Fruit fly (Drosophila melanogaster): ENCODE results near the gene omd.

Gene omd

DNA sequence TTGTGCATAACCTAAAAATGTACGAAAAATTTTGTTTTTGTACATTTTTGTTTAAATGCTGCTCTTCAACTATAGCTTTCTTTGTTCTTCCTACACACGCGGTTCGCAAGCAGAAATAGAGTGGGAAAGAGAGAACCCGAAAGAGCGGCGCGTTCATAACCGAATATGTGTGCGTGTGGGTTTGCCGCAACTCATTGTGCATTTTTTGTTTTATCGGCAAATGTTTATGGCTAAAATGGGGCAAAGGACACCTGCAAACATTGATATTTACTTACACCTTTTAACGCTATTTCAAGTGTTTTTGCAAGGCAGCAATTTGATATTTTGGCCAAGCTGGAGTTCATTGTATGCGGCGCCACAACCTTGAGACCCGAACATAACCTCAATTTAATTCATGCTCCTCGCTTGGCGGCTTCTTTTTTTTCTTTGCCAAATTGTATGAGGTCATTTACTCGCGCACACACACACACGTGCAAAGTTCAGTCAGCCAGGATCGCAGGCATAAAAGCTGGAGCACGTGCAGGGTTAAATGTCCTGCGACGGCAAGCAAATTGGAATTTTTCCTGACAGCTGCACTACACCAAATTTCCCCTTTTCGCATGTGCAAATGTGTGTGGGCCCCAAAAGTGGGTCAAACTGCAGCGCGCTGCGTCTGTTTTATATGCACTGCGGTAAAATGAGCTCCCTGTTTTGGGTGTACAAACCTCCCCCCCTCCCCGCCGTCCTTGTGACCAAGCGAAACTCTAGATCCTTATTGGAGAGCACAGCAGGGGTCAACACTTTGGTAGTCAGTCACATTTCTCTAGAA, 39.1 kb downstream of the omd start:
- TF ChIP-seq CG42726 (GFP tag; IDR thresholded peaks at IDR 0.05; ENCODE audit: partially characterized antibody) (no peak), CG10979 (tag; optimal IDR thresholded peaks at IDR 0.05) (no peak), caup (GFP tag; optimal IDR thresholded peaks at IDR 0.05; ENCODE audit: severe bottlenecking) (no peak), onecut (GFP tag; IDR thresholded peaks at IDR 0.05) (no peak), CG11695 (GFP tag; IDR thresholded peaks at IDR 0.05) (0 out of 3 replicates have a peak, but pooled peaks have one; percentile 7), CG31388 (GFP tag; optimal IDR thresholded peaks at IDR 0.05) (no peak), Ssrp (tag; optimal IDR thresholded peaks at IDR 0.05) (no peak), CG6813 (GFP tag; optimal IDR thresholded peaks at IDR 0.05) (no peak), CG17802 (tag; optimal IDR thresholded peaks at IDR 0.05) (no peak), ssp (GFP tag; IDR thresholded peaks at IDR 0.05) (no peak), Hey (tag; optimal IDR thresholded peaks at IDR 0.05) (no peak), Myb (GFP tag; optimal IDR thresholded peaks at IDR 0.05) (no peak), Chrac-16 (GFP tag; optimal IDR thresholded peaks at IDR 0.05) (no peak), CG9609 (GFP tag; optimal IDR thresholded peaks at IDR 0.05) (no peak), CG3407 (GFP tag; optimal IDR thresholded peaks at IDR 0.05) (no peak), Spps (tag; optimal IDR thresholded peaks at IDR 0.05) (no peak), jigr1 (GFP tag; IDR thresholded peaks at IDR 0.05) (no peak), CG10267 (tag; optimal IDR thresholded peaks at IDR 0.05) (no peak), CG10321 (GFP tag; IDR thresholded peaks at IDR 0.05) (no peak), az2 (GFP tag; optimal IDR thresholded peaks at IDR 0.05) (no peak), CG9876 (GFP tag; optimal IDR thresholded peaks at IDR 0.05) (no peak), MBD-R2 (GFP tag; IDR thresholded peaks at IDR 0.05) (peak; percentile 29; the same call in 1 of the 2 replicates), Dp (GFP tag; optimal IDR thresholded peaks at IDR 0.05) (no peak), crol (GFP tag; IDR thresholded peaks at IDR 0.05) (peak; percentile 61), gcm (GFP tag; optimal IDR thresholded peaks at IDR 0.05) (no peak), CG32772 (GFP tag; IDR thresholded peaks at IDR 0.05) (no peak), Six4 (GFP tag; optimal IDR thresholded peaks at IDR 0.05) (no peak), ase (GFP tag; IDR thresholded peaks at IDR 0.05) (no peak), CG31365 (tag; optimal IDR thresholded peaks at IDR 0.05) (no peak), pfk (GFP tag; optimal IDR thresholded peaks at IDR 0.05) (no peak), CG1647 (GFP tag; optimal IDR thresholded peaks at IDR 0.05) (no peak), Bteb2 (GFP tag; optimal IDR thresholded peaks at IDR 0.05) (no peak), ranshi (GFP tag; IDR thresholded peaks at IDR 0.05) (no peak), CG8765 (GFP tag; IDR thresholded peaks at IDR 0.05) (no peak), E2f2 (GFP tag; IDR thresholded peaks at IDR 0.05) (0 out of 2 replicates have a peak, but pooled peaks have one; percentile 7), CG8290 (GFP tag; optimal IDR thresholded peaks at IDR 0.05) (no peak), CG8290 (tag; optimal IDR thresholded peaks at IDR 0.05) (no peak), cg (GFP tag; optimal IDR thresholded peaks at IDR 0.05) (peak; percentile 65), toy (GFP tag; IDR thresholded peaks at IDR 0.05) (no peak), Dek (tag; optimal IDR thresholded peaks at IDR 0.05) (no peak), odd (GFP tag; optimal IDR thresholded peaks at IDR 0.05) (no peak), CG17359 (tag; optimal IDR thresholded peaks at IDR 0.05) (no peak), gsb (GFP tag; IDR thresholded peaks at IDR 0.05) (no peak), Gsc (GFP tag; IDR thresholded peaks at IDR 0.05) (no peak), CG10366 (GFP tag; IDR thresholded peaks at IDR 0.05) (no peak), CG13287 (GFP tag; IDR thresholded peaks at IDR 0.05; ENCODE audit: partially characterized antibody) (no peak; the same call in 1 of the 2 replicates), psq (GFP tag; optimal IDR thresholded peaks at IDR 0.05) (peak; percentile 77), CG7786 (GFP tag; optimal IDR thresholded peaks at IDR 0.05) (no peak), CG9437 (GFP tag; optimal IDR thresholded peaks at IDR 0.05) (no peak), Sin3A (optimal IDR thresholded peaks at IDR 0.05) (peak; percentile 14), CG16813 (GFP tag; IDR thresholded peaks at IDR 0.05; ENCODE audit: partially characterized antibody) (no peak)
